Fruit fly (Drosophila melanogaster): ENCODE results near the gene CG4511.

CG4511 gene

DNA sequence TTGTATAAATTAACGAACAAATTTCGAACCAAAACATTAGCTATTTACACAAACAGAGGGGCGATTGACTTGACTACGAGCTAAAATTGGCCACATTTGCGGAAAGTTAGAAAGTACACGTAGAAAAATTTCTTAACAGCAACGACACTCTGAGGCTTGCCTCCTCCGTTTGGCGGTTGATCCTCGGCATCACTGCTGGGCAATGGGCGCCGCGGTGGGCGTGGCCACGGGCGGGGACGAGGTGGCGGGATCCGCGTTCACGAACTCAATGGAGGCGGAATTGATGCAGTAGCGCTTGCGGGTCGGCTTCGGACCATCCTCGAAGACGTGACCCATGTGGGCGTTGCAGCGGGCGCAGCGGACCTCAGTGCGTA lies 9.1 kb downstream of the CG4511 start (continued):
- no peak for TF ChIP-seq jigr1 (GFP tag; IDR thresholded peaks at IDR 0.05)
- TF ChIP-seq CG7963 (GFP tag; IDR thresholded peaks at IDR 0.05; ENCODE audit: partially characterized antibody), result no peak
- TF ChIP-seq CG6272 (GFP tag; IDR thresholded peaks at IDR 0.05), result 0 out of 2 replicates have a peak, but pooled peaks have one; percentile 8
- no peak for TF ChIP-seq ro (GFP tag; IDR thresholded peaks at IDR 0.05)
- no peak for TF ChIP-seq Trl (optimal IDR thresholded peaks at IDR 0.05)
- TF ChIP-seq Trl (GFP tag; optimal IDR thresholded peaks at IDR 0.05), result peak; percentile 46
- TF ChIP-seq wek (GFP tag; optimal IDR thresholded peaks at IDR 0.05), result no peak
- TF ChIP-seq CG14860 (GFP tag; IDR thresholded peaks at IDR 0.05; ENCODE audit: partially characterized antibody), result no peak
- no peak for TF ChIP-seq HLHmδ (GFP tag; optimal IDR thresholded peaks at IDR 0.05)
- TF ChIP-seq lmd (GFP tag; IDR thresholded peaks at IDR 0.05), result peak; percentile 28; the same call in 1 of the 2 replicates
- TF ChIP-seq Optix (GFP tag; IDR thresholded peaks at IDR 0.05), result 0 out of 3 replicates have a peak, but pooled peaks have one; percentile 32
- TF ChIP-seq Neu2 (GFP tag; optimal IDR thresholded peaks at IDR 0.05; ENCODE audit: borderline replicate concordance), result peak; percentile 37
- TF ChIP-seq Scr (GFP tag; IDR thresholded peaks at IDR 0.05; ENCODE audit: partially characterized antibody), result no peak
- TF ChIP-seq esg (GFP tag; conservative IDR thresholded peaks at IDR 0.05), result no peak
- peak; percentile 17 for TF ChIP-seq CG7786 (GFP tag; optimal IDR thresholded peaks at IDR 0.05)
- TF ChIP-seq CG1647 (GFP tag; optimal IDR thresholded peaks at IDR 0.05), result no peak
- no peak for TF ChIP-seq CG4820 (GFP tag; optimal IDR thresholded peaks at IDR 0.05)
- peak; percentile 6 for TF ChIP-seq Antp (GFP tag; optimal IDR thresholded peaks at IDR 0.05)
- no peak for TF ChIP-seq CG16815 (GFP tag; optimal IDR thresholded peaks at IDR 0.05)
- no peak for TF ChIP-seq Dip3 (GFP tag; optimal IDR thresholded peaks at IDR 0.05)
- no peak for TF ChIP-seq CG1529 (GFP tag; optimal IDR thresholded peaks at IDR 0.05)

DNA sequence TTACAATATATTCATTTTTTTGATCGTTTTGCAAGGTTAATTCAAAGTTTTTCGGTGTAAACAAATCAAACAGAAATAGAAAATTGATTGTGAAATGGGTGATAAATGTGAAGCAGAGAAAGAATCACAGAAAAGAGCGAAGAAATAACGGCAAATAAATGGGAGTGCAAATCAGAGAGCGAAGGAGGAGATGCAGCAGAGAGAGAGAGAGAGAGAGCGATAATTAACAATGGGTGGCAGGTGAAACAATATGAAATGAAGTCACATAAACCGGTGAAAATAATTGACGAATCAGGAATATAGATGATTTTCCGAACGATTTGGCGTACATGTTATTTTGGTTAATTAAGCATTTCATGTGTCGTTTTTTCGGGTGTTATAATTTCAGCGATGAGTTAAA lies 9.7 kb downstream of the CG4511 start:
- TF ChIP-seq Trl (optimal IDR thresholded peaks at IDR 0.05) (peak in 1 of 2 experiments; percentile 59), Trl (GFP tag; optimal IDR thresholded peaks at IDR 0.05) (no peak), disco-r (GFP tag; optimal IDR thresholded peaks at IDR 0.05) (no peak), az2 (GFP tag; optimal IDR thresholded peaks at IDR 0.05) (no peak), CG3163 (GFP tag; optimal IDR thresholded peaks at IDR 0.05) (no peak)

- TF ChIP-seq inv (GFP tag; IDR thresholded peaks at IDR 0.05; ENCODE audit: partially characterized antibody) (peak; percentile 45; the same call in 1 of the 2 replicates), CG4282 (GFP tag; optimal IDR thresholded peaks at IDR 0.05) (no peak), scrt (GFP tag; optimal IDR thresholded peaks at IDR 0.05) (peak; percentile 45), abd-A (tag; optimal IDR thresholded peaks at IDR 0.05) (peak; percentile 94), CG10431 (GFP tag; optimal IDR thresholded peaks at IDR 0.05) (peak; percentile 25), CG3726 (GFP tag; IDR thresholded peaks at IDR 0.05) (no peak), Chrac-16 (GFP tag; optimal IDR thresholded peaks at IDR 0.05) (no peak), CG4820 (GFP tag; optimal IDR thresholded peaks at IDR 0.05) (no peak), en (GFP tag; optimal IDR thresholded peaks at IDR 0.05) (no peak), CG17361 (GFP tag; IDR thresholded peaks at IDR 0.05) (no peak), dpn (GFP tag; optimal IDR thresholded peaks at IDR 0.05) (no peak), maf-S (GFP tag; optimal IDR thresholded peaks at IDR 0.05) (no peak), Sin3A (optimal IDR thresholded peaks at IDR 0.05) (peak; percentile 81), CG2712 (tag; optimal IDR thresholded peaks at IDR 0.05) (peak; percentile 58), klu (GFP tag; IDR thresholded peaks at IDR 0.05) (no peak), D19A (tag; optimal IDR thresholded peaks at IDR 0.05) (peak; percentile 12), CG32767 (GFP tag; IDR thresholded peaks at IDR 0.05) (peak; percentile 45; the same call in 1 of the 2 replicates), CG11093 (GFP tag; IDR thresholded peaks at IDR 0.05) (no peak), nmo (GFP tag; optimal IDR thresholded peaks at IDR 0.05) (peak; percentile 72), ash1 (GFP tag; optimal IDR thresholded peaks at IDR 0.05) (no peak), bab2 (GFP tag; optimal IDR thresholded peaks at IDR 0.05) (no peak), CG6791 (GFP tag; IDR thresholded peaks at IDR 0.05; ENCODE audit: partially characterized antibody) (peak; percentile 64; the same call in 2 of the 3 replicates), Hand (GFP tag; optimal IDR thresholded peaks at IDR 0.05) (peak; percentile 9), Sry-δ (GFP tag; optimal IDR thresholded peaks at IDR 0.05) (peak; percentile 69), jing (GFP tag; optimal IDR thresholded peaks at IDR 0.05) (no peak), Bteb2 (GFP tag; optimal IDR thresholded peaks at IDR 0.05) (no peak), gcm2 (GFP tag; optimal IDR thresholded peaks at IDR 0.05) (no peak)
Observed at dm6 chr3R:10868427-10868962, 14.2 kb downstream of the CG4511 start, which contains the start of the genes SelR and Tsp86D. Gene SelR (minus strand): TSS chr3R:10868642. Gene Tsp86D (plus strand): TSS chr3R:10868708.

Data from whole organism, embryonic.